Fruit fly (Drosophila melanogaster): ENCODE results near the gene CG42486.

CG42486 gene

dm6 chr2L:11844278-11844677 is 1.3 kb downstream of the CG42486 start:
- TF ChIP-seq Mio (GFP tag; optimal IDR thresholded peaks at IDR 0.05) (no peak), Myc (optimal IDR thresholded peaks at IDR 0.05) (no peak), lola (GFP tag; optimal IDR thresholded peaks at IDR 0.05) (no peak), br (GFP tag; optimal IDR thresholded peaks at IDR 0.05) (no peak), h (GFP tag; optimal IDR thresholded peaks at IDR 0.05) (no peak), CG9705 (GFP tag; optimal IDR thresholded peaks at IDR 0.05) (no peak), Hnf4 (GFP tag; optimal IDR thresholded peaks at IDR 0.05) (no peak), HLH106 (tag; optimal IDR thresholded peaks at IDR 0.05) (no peak), CrebA (GFP tag; optimal IDR thresholded peaks at IDR 0.05; ENCODE audit: borderline replicate concordance) (no peak), psq (GFP tag; optimal IDR thresholded peaks at IDR 0.05) (no peak), dl (GFP tag; optimal IDR thresholded peaks at IDR 0.05; ENCODE audit: insufficient read depth in 1 of 2, partially characterized antibody in 2 of 2) (no peak), OdsH (GFP tag; optimal IDR thresholded peaks at IDR 0.05) (no peak), Sp1 (GFP tag; optimal IDR thresholded peaks at IDR 0.05) (no peak)

dm6 chr2L:11845159-11845788 is 2.3 kb downstream of the CG42486 start:
- no peak for TF ChIP-seq Hr83 (GFP tag; optimal IDR thresholded peaks at IDR 0.05; ENCODE audit: poor library complexity, severe bottlenecking)
- TF ChIP-seq lola (GFP tag; optimal IDR thresholded peaks at IDR 0.05), result no peak
- TF ChIP-seq dmrt93B (GFP tag; optimal IDR thresholded peaks at IDR 0.05), result no peak

- TF ChIP-seq Dfd (GFP tag; optimal IDR thresholded peaks at IDR 0.05), result no peak
- TF ChIP-seq Hr78 (GFP tag; optimal IDR thresholded peaks at IDR 0.05), result no peak
- no peak for TF ChIP-seq tai (GFP tag; optimal IDR thresholded peaks at IDR 0.05)
- no peak for TF ChIP-seq OdsH (GFP tag; optimal IDR thresholded peaks at IDR 0.05)
- TF ChIP-seq Mio (GFP tag; optimal IDR thresholded peaks at IDR 0.05), result no peak
- no peak for TF ChIP-seq sage (GFP tag; optimal IDR thresholded peaks at IDR 0.05)
Observed at dm6 chr2L:11846926-11847325, 4.0 kb downstream of the CG42486 start, which contains the start of gene Mal-B1. Gene Mal-B1 (plus strand): TSS chr2L:11847226.

dm6 chr2L:11849658-11850057 is 6.7 kb downstream of the CG42486 start, which contains the start of gene Mal-B2:
Gene Mal-B2 (plus strand): TSS chr2L:11849958.
- TF ChIP-seq dsf (GFP tag; optimal IDR thresholded peaks at IDR 0.05; ENCODE audit: borderline replicate concordance) (no peak), OdsH (GFP tag; optimal IDR thresholded peaks at IDR 0.05) (no peak), dl (GFP tag; optimal IDR thresholded peaks at IDR 0.05; ENCODE audit: insufficient read depth in 1 of 2, partially characterized antibody in 2 of 2) (no peak), GATAd (GFP tag; optimal IDR thresholded peaks at IDR 0.05) (no peak), dmrt93B (GFP tag; optimal IDR thresholded peaks at IDR 0.05) (no peak), psq (GFP tag; optimal IDR thresholded peaks at IDR 0.05) (no peak), usp (GFP tag; optimal IDR thresholded peaks at IDR 0.05) (no peak), sage (GFP tag; optimal IDR thresholded peaks at IDR 0.05) (no peak), tai (GFP tag; optimal IDR thresholded peaks at IDR 0.05) (no peak), Abd-B (GFP tag; optimal IDR thresholded peaks at IDR 0.05) (no peak), Hr83 (GFP tag; optimal IDR thresholded peaks at IDR 0.05; ENCODE audit: poor library complexity, severe bottlenecking) (no peak), CrebA (GFP tag; optimal IDR thresholded peaks at IDR 0.05; ENCODE audit: borderline replicate concordance) (no peak)

dm6 chr2L:11853130-11853529 is 10.2 kb downstream of the CG42486 start, which contains the start of gene CG42751:
Gene CG42751 (plus strand): TSS chr2L:11853430.
- TF ChIP-seq foxo (GFP tag; optimal IDR thresholded peaks at IDR 0.05) (no peak), dmrt93B (GFP tag; optimal IDR thresholded peaks at IDR 0.05) (no peak), Hr78 (GFP tag; optimal IDR thresholded peaks at IDR 0.05) (no peak), Dfd (GFP tag; optimal IDR thresholded peaks at IDR 0.05) (no peak), Abd-B (GFP tag; optimal IDR thresholded peaks at IDR 0.05) (no peak), Sp1 (GFP tag; optimal IDR thresholded peaks at IDR 0.05) (no peak), woc (GFP tag; optimal IDR thresholded peaks at IDR 0.05) (no peak), CrebA (GFP tag; optimal IDR thresholded peaks at IDR 0.05; ENCODE audit: borderline replicate concordance) (no peak), ey (GFP tag; optimal IDR thresholded peaks at IDR 0.05) (no peak), sv (GFP tag; optimal IDR thresholded peaks at IDR 0.05) (no peak), Rel (GFP tag; optimal IDR thresholded peaks at IDR 0.05) (no peak), Rel (tag; optimal IDR thresholded peaks at IDR 0.05) (no peak), Myc (optimal IDR thresholded peaks at IDR 0.05) (no peak), GATAd (GFP tag; optimal IDR thresholded peaks at IDR 0.05) (no peak), CG9705 (GFP tag; optimal IDR thresholded peaks at IDR 0.05) (no peak), Hr83 (GFP tag; optimal IDR thresholded peaks at IDR 0.05; ENCODE audit: poor library complexity, severe bottlenecking) (no peak), CG32264 (GFP tag; optimal IDR thresholded peaks at IDR 0.05) (no peak), OdsH (GFP tag; optimal IDR thresholded peaks at IDR 0.05) (no peak), lola (GFP tag; optimal IDR thresholded peaks at IDR 0.05) (no peak), usp (GFP tag; optimal IDR thresholded peaks at IDR 0.05) (no peak)
